Worm (Caenorhabditis elegans) whole organism, L1 larva: ENCODE data around the gene C16C8.17.

Experiments used
- ceh-90 ChIP-seq: sonication (generic microtip); optimal IDR thresholded peaks from 2 replicates; lab custom pipeline; 2016; ENCODE audit warnings: missing genetic modification characterization, missing compliant biosample characterization
- egl-27 ChIP-seq, 2 experiments: fragments of 150-350 bp in 1 of 2; sonication (generic microtip); optimal IDR thresholded peaks; 3 replicates each; lab custom pipeline; 2017 to 2018; ENCODE audit warnings: missing biosample characterization in 2 of 2, missing genetic modification characterization in 2 of 2, missing genetic modification reagents in 2 of 2
- mep-1 ChIP-seq: fragments of 150-350 bp; optimal IDR thresholded peaks from 2 replicates; lab custom pipeline; 2014; ENCODE audit warnings: missing biosample characterization, missing genetic modification characterization
- nhr-76 ChIP-seq: sonication (generic microtip); optimal IDR thresholded peaks from 2 replicates; lab custom pipeline; 2017; ENCODE audit warnings: missing biosample characterization, missing genetic modification characterization

- no peak for TF ChIP-seq ceh-90 (tag; lab: Kevin White, UChicago)
- no peak for TF ChIP-seq mep-1 (tag; lab: Kevin White, UChicago)
- TF ChIP-seq nhr-76 (tag; lab: Kevin White, UChicago) = no peak
- no peak for TF ChIP-seq egl-27 (tag; optimal IDR thresholded peaks at IDR 0.05; lab: Kevin White, UChicago)
Measured at ce11 chrII:3437393-3437792, 3.2 kb upstream of the C16C8.17 start.
